Fruit fly (Drosophila melanogaster): Measurements from ENCODE around the gene CG9459.

The CG9459 gene

DNA sequence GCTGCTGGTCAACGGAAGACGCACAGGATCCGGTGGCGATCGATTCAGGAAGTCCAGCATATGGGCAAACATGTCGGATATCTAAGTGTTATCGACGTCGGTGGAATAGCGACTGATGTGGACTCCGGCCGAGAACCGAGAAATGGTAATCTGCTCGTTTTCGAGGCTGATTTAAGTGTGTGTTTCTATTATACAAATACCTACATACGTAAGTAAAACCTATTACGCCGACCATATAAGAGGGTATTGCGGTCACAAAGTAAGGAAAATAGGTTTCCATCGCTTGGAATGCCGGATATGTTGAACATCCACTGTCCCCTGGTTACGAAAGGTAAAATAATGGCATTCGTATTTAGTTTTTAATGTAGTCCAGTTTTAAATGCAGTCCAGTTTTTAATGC, at the start of gene CG9459:
Gene CG9459, minus strand, starts transcription at position 101 of the 400 bp plus-strand sequence.
- TF ChIP-seq CG8359 (GFP tag; optimal IDR thresholded peaks at IDR 0.05; ENCODE audit: borderline replicate concordance) (no peak), Dbx (GFP tag; IDR thresholded peaks at IDR 0.05) (no peak), jigr1 (GFP tag; IDR thresholded peaks at IDR 0.05) (no peak), HLHmδ (GFP tag; optimal IDR thresholded peaks at IDR 0.05) (no peak), ap (GFP tag; IDR thresholded peaks at IDR 0.05) (no peak), CG11093 (GFP tag; IDR thresholded peaks at IDR 0.05) (no peak), CG1647 (GFP tag; optimal IDR thresholded peaks at IDR 0.05) (no peak), Rfx (GFP tag; IDR thresholded peaks at IDR 0.05) (no peak), zen (tag; optimal IDR thresholded peaks at IDR 0.05) (no peak), CG15073 (GFP tag; optimal IDR thresholded peaks at IDR 0.05) (no peak)

DNA sequence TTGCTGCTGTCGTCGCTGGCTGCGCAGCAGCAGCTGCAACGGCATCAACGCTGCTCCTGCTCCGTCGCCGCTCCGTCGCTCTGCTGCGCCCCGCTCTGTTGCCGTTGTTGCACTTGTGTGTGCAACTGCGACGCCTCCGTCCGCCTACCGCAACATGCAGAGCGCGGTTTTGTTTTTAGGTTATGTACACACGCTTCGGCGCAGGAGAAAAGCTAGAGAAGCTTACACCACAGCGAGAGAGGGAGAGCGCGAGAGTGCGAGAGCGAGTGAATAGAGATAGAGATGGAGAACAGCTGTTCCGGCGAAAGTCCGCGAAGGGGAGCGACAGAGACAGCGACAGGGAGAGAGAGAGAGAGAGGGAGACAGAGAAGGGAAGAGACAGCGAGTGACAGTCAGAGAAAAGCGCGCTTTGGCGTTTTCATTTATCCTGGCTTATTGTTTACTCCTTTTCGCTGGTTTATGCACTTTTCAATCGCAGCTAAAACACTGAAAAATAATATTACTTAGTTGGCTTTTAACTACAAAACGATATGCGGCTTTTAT, 47.7 kb upstream of the CG9459 start:
- TF ChIP-seq ac (GFP tag; optimal IDR thresholded peaks at IDR 0.05) (no peak), crp (GFP tag; optimal IDR thresholded peaks at IDR 0.05) (peak in 1 of 2 experiments; percentile 72), CG1832 (GFP tag; optimal IDR thresholded peaks at IDR 0.05) (peak; percentile 72), mld (GFP tag; IDR thresholded peaks at IDR 0.05; ENCODE audit: partially characterized antibody) (no peak), zen (tag; optimal IDR thresholded peaks at IDR 0.05) (no peak), Sox100B (GFP tag; optimal IDR thresholded peaks at IDR 0.05) (no peak), hkb (optimal IDR thresholded peaks at IDR 0.05) (no peak), hkb (GFP tag; IDR thresholded peaks at IDR 0.05) (no peak), CG11504 (tag; optimal IDR thresholded peaks at IDR 0.05) (peak; percentile 39), ATbp (GFP tag; optimal IDR thresholded peaks at IDR 0.05) (no peak), exex (tag; optimal IDR thresholded peaks at IDR 0.05) (no peak), ab (GFP tag; optimal IDR thresholded peaks at IDR 0.05) (no peak), chinmo (GFP tag; IDR thresholded peaks at IDR 0.05; ENCODE audit: partially characterized antibody) (0 out of 4 replicates have a peak, but pooled peaks have one; percentile 52), Sin3A (optimal IDR thresholded peaks at IDR 0.05) (no peak), CG2889 (GFP tag; IDR thresholded peaks at IDR 0.05) (no peak), unc-4 (GFP tag; IDR thresholded peaks at IDR 0.05; ENCODE audit: partially characterized antibody) (0 out of 2 replicates have a peak, but pooled peaks have one; percentile 26), Adf1 (GFP tag; IDR thresholded peaks at IDR 0.05) (peak; percentile 45), ewg (GFP tag; optimal IDR thresholded peaks at IDR 0.05) (peak; percentile 94), CG12219 (GFP tag; optimal IDR thresholded peaks at IDR 0.05) (no peak), Blimp-1 (GFP tag; optimal IDR thresholded peaks at IDR 0.05) (no peak), Ets65A (GFP tag) (peak; percentile 19), CG8924 (tag; optimal IDR thresholded peaks at IDR 0.05) (no peak), bigmax (GFP tag; optimal IDR thresholded peaks at IDR 0.05) (peak; percentile 90), MESR4 (GFP tag; optimal IDR thresholded peaks at IDR 0.05) (no peak), Trl (optimal IDR thresholded peaks at IDR 0.05) (peak; percentile 71 to 86), Trl (GFP tag; optimal IDR thresholded peaks at IDR 0.05) (no peak), sens (GFP tag) (peak; percentile 85), CG17186 (GFP tag; optimal IDR thresholded peaks at IDR 0.05) (no peak), so (GFP tag; IDR thresholded peaks at IDR 0.05) (no peak), CG8478 (optimal IDR thresholded peaks at IDR 0.05) (peak; percentile 41), yki (optimal IDR thresholded peaks at IDR 0.05) (peak; percentile 18), schlank (tag; optimal IDR thresholded peaks at IDR 0.05) (no peak), sim (GFP tag; IDR thresholded peaks at IDR 0.05) (no peak)

All from whole organism, embryonic.